Worm (Caenorhabditis elegans) whole organism, early embryonic: Measurements from ENCODE around the gene clec-204.

ENCODE experiments used
- F13C5.2 ChIP-seq: sonication (generic microtip); optimal IDR thresholded peaks from 2 replicates; lab custom pipeline; 2017; ENCODE audit warnings: mild to moderate bottlenecking, missing genetic modification characterization, inconsistent platforms, missing compliant biosample characterization
- aly-1 ChIP-seq: sonication (generic microtip); optimal IDR thresholded peaks from 2 replicates; lab custom pipeline; 2016; ENCODE audit warnings: missing genetic modification characterization, missing compliant biosample characterization
- ama-1 ChIP-seq: fragments of 150-350 bp; optimal IDR thresholded peaks from 2 replicates; lab custom pipeline; 2014
- ceh-13 ChIP-seq: fragments of 200-800 bp; sonication (Bioruptor generic); optimal IDR thresholded peaks from 2 replicates; lab custom pipeline; 2018; ENCODE audit warnings: mild to moderate bottlenecking, missing genetic modification characterization, missing compliant biosample characterization
- ceh-36 ChIP-seq: sonication (generic microtip); optimal IDR thresholded peaks from 2 replicates; lab custom pipeline; 2016; ENCODE audit warnings: missing genetic modification characterization, inconsistent platforms, missing compliant biosample characterization
- ets-7 ChIP-seq: sonication (generic microtip); optimal IDR thresholded peaks from 2 replicates; lab custom pipeline; 2016; ENCODE audit warnings: missing genotype, missing genetic modification characterization, missing compliant biosample characterization
- flt-1 ChIP-seq: fragments of 200-800 bp; sonication (Bioruptor generic); IDR thresholded peaks from 2 replicates; pipeline ENCODE4 v1.3.6; 2022; ENCODE audit warnings: missing genetic modification characterization, missing compliant biosample characterization
- hmbx-1 ChIP-seq: sonication (generic microtip); optimal IDR thresholded peaks from 2 replicates; lab custom pipeline; 2016; ENCODE audit warnings: mild to moderate bottlenecking, missing genetic modification characterization, missing compliant biosample characterization
- hmg-4 ChIP-seq: fragments of 200-800 bp; sonication (Bioruptor generic); optimal IDR thresholded peaks from 2 replicates; lab custom pipeline; 2018; ENCODE audit warnings: mild to moderate bottlenecking, missing genetic modification characterization, missing compliant biosample characterization
- hnd-1 ChIP-seq: sonication (generic microtip); optimal IDR thresholded peaks from 2 replicates; lab custom pipeline; 2016; ENCODE audit warnings: missing genetic modification characterization, missing compliant biosample characterization
- pes-1 ChIP-seq: fragments of 200-800 bp; sonication (Bioruptor generic); IDR thresholded peaks from 2 replicates; pipeline ENCODE4 v1.3.6; 2022; ENCODE audit warnings: missing genetic modification reagents, missing genetic modification characterization, missing compliant biosample characterization
- sea-1 ChIP-seq: fragments of 200-800 bp; sonication (Bioruptor generic); conservative IDR thresholded peaks from 2 replicates; pipeline ENCODE4 v1.3.6; 2022; ENCODE audit warnings: missing genetic modification characterization, missing compliant biosample characterization
- tbx-11 ChIP-seq: fragments of 200-800 bp; sonication (Bioruptor generic); IDR thresholded peaks from 2 replicates; pipeline ENCODE4 v1.3.6; 2022; ENCODE audit warnings: missing genetic modification characterization, missing compliant biosample characterization

ce11 chrV:1805724-1806316 lies 48.9 kb downstream of the clec-204 start:
- TF ChIP-seq sea-1 = 0 out of 2 replicates have a peak, but pooled peaks have one; percentile 16
- no peak for TF ChIP-seq pes-1 (GFP tag; lab: Robert Waterston, UW)
- TF ChIP-seq hmg-4 (GFP tag; lab: Kevin White, UChicago) = no peak
- no peak for TF ChIP-seq ets-7
- TF ChIP-seq F13C5.2 (tag; lab: Kevin White, UChicago) = no peak
- no peak for TF ChIP-seq hmbx-1 (tag; lab: Kevin White, UChicago)
- no peak for TF ChIP-seq flt-1
- TF ChIP-seq ama-1 (lab: Kevin White, UChicago) = no peak
- no peak for TF ChIP-seq aly-1 (tag; lab: Kevin White, UChicago)
- no peak for TF ChIP-seq hnd-1 (tag; lab: Kevin White, UChicago)
- TF ChIP-seq tbx-11 (GFP tag; lab: Robert Waterston, UW) = no peak
- TF ChIP-seq ceh-36 = no peak
- no peak for TF ChIP-seq ceh-13
